Worm (Caenorhabditis elegans) whole organism, mixed stage, embryonic: Measurements from ENCODE around the gene txt-4.

Experiments
- M03D4.4 ChIP-seq: sonication (generic microtip); optimal IDR thresholded peaks from 2 replicates; lab custom pipeline; 2017; ENCODE audit warnings: mild to moderate bottlenecking, missing genetic modification characterization, missing compliant biosample characterization
- ceh-39 ChIP-seq: fragments of 150-350 bp; optimal IDR thresholded peaks from 2 replicates; lab custom pipeline; 2014; ENCODE audit warnings: missing biosample characterization, missing genetic modification characterization
- elt-3 ChIP-seq: fragments of 150-350 bp; optimal IDR thresholded peaks from 2 replicates; lab custom pipeline; 2014; ENCODE audit warnings: missing biosample characterization, missing genetic modification characterization
- hlh-1 ChIP-seq: fragments of 150-350 bp; optimal IDR thresholded peaks from 2 replicates; lab custom pipeline; 2014; ENCODE audit warnings: missing biosample characterization, missing genetic modification reagents, missing genetic modification characterization
- mab-5 ChIP-seq: fragments of 150-350 bp; optimal IDR thresholded peaks from 2 replicates; lab custom pipeline; 2014; ENCODE audit warnings: missing biosample characterization, missing genetic modification characterization
- nhr-237 ChIP-seq: fragments of 150-350 bp; optimal IDR thresholded peaks from 2 replicates; lab custom pipeline; 2014; ENCODE audit warnings: missing biosample characterization, missing genetic modification characterization
- sptf-1 ChIP-seq: sonication (generic microtip); optimal IDR thresholded peaks from 2 replicates; lab custom pipeline; 2017; ENCODE audit warnings: mild to moderate bottlenecking, missing genetic modification characterization, moderate library complexity, missing compliant biosample characterization
- unc-39 ChIP-seq: fragments of 150-350 bp; optimal IDR thresholded peaks from 2 replicates; lab custom pipeline; 2014; ENCODE audit warnings: missing biosample characterization, missing genetic modification characterization
- ztf-11 ChIP-seq: fragments of 150-350 bp; optimal IDR thresholded peaks from 2 replicates; lab custom pipeline; 2014; ENCODE audit warnings: missing biosample characterization, missing genetic modification characterization

ce11 chrIV:1475009-1475408, 35.4 kb upstream of the txt-4 start, which contains the start of gene Y77E11A.12:
- TF ChIP-seq ztf-11, result no peak
- no peak for TF ChIP-seq hlh-1 (tag; lab: Kevin White, UChicago)
- no peak for TF ChIP-seq elt-3 (tag; lab: Kevin White, UChicago)
- no peak for TF ChIP-seq mab-5
- no peak for TF ChIP-seq unc-39 (tag; lab: Kevin White, UChicago)
- no peak for TF ChIP-seq nhr-237
- no peak for TF ChIP-seq ceh-39 (tag; lab: Kevin White, UChicago)
- TF ChIP-seq sptf-1, result no peak
- TF ChIP-seq M03D4.4, result no peak
